Worm (Caenorhabditis elegans): ENCODE results near the gene Y82E9BL.1.
"Not testable (repeated sequence)": the region's sequence is repeated elsewhere in the genome, so short reads cannot be mapped to it uniquely, and the experiment has no call there.

Y82E9BL.1 gene

DNA sequence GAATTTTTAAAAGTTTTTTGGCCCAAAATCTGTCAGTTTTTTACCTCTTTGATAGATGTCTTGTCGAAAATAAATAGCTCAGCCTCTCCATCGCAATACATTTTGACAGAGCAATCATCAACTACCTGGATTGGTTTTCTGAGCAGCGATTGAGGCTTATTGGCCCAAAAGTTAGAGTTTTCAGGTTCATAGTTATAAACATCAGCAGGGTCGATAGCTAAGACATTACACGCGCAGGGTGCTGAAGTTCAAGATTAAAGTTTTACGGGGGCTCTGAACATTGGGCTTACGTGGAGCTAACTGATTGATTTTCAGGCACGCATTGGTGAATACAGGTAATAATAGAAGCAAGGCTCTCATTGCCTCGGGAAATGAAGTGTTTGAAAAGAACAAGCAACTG is 4.4 kb upstream of the Y82E9BL.1 start, which contains the start of gene Y82E9BR.9:
TSS of gene Y82E9BR.9 (minus strand) at position 101 of the 400 bp plus-strand sequence.
- no peak for TF ChIP-seq med-1 (GFP tag; optimal IDR thresholded peaks at IDR 0.05; ENCODE audit: insufficient read depth)
- TF ChIP-seq cog-1 (tag; optimal IDR thresholded peaks at IDR 0.05) = no peak
- no peak for TF ChIP-seq ztf-23 (GFP tag; IDR thresholded peaks at IDR 0.05)
- no peak for TF ChIP-seq klf-2 (GFP tag; conservative IDR thresholded peaks at IDR 0.05)
- no peak for TF ChIP-seq tab-1 (GFP tag; IDR thresholded peaks at IDR 0.05)
- TF ChIP-seq flt-1 (GFP tag; IDR thresholded peaks at IDR 0.05) = no peak

DNA sequence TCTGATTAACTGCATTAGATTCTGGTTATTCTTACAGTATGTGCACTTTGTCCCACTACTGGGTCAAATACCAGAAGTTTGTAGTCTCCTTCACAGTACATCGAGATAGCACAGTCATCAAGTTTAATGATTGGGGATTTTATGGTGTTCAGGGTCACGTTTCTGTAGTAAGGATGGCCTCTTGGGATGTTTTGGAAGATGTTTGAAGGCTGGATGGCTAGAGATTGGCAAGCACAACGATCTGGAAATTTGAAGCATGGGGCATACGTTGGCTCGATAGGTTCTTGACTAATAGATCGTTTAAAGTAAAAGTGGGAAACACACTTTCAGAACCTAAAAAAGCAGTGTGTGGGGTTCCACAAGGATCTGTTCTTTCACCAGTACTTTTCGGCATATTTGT is 2.8 kb upstream of the Y82E9BL.1 start, which contains the start of gene Y82E9BR.8:
TSS of gene Y82E9BR.8 (minus strand) at position 101 of the 400 bp plus-strand sequence.
- not testable (repeated sequence) for TF ChIP-seq ref-1 (GFP tag; conservative IDR thresholded peaks at IDR 0.05); ztf-23 (GFP tag; IDR thresholded peaks at IDR 0.05); T22C8.4 (GFP tag; IDR thresholded peaks at IDR 0.05)

DNA sequence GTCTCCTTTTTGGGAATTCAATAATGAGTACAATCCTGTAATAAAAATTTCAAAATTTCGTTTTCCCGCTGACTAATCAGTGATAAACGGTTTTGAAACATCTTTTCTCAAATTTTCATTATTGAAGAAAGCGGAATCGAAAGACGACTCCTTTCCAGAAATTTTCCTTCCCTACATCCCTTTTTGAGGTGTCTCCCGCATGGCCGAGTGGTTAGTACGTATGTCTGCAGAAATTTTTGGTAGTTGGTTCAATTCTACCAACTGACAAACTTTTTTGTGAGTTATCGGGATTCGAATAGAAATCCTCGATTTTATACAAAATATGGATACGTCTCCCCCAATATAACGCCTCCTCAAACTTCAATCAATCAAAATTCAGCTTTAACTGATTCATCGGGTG is 697 bp downstream of the Y82E9BL.1 start:
- TF ChIP-seq tab-1 (GFP tag; IDR thresholded peaks at IDR 0.05) (no peak), klf-2 (GFP tag; conservative IDR thresholded peaks at IDR 0.05) (no peak), ref-1 (GFP tag; conservative IDR thresholded peaks at IDR 0.05) (no peak), ztf-23 (GFP tag; IDR thresholded peaks at IDR 0.05) (no peak), med-1 (GFP tag; optimal IDR thresholded peaks at IDR 0.05; ENCODE audit: insufficient read depth) (no peak)

DNA sequence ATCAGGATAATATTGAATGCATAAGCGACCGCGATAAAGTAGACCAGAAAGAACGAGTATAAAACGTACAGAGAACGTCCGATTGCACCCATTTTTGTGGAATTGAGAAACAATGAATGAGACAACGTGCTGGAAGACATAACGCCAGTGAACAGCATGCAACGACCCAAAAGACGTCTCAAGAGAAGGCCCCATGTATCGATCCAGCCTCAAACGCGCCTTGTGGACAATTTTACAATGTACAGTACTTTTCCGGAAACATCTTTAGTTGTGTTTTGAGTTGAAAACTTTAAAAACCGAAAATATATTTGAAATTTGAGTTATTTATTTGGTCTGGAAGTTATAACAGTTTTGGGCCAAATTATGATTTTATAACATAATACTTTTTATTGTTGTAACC is 4.5 kb downstream of the Y82E9BL.1 start, which contains the start of gene Y82E9BL.3:
TSS of gene Y82E9BL.3 (minus strand) at position 101 of the 400 bp plus-strand sequence.
- TF ChIP-seq ztf-29 (GFP tag; IDR thresholded peaks at IDR 0.05) (no peak), T22C8.4 (GFP tag; IDR thresholded peaks at IDR 0.05) (no peak), med-1 (GFP tag; optimal IDR thresholded peaks at IDR 0.05; ENCODE audit: insufficient read depth) (no peak), ztf-23 (GFP tag; IDR thresholded peaks at IDR 0.05) (no peak), tab-1 (GFP tag; IDR thresholded peaks at IDR 0.05) (no peak), ref-1 (GFP tag; conservative IDR thresholded peaks at IDR 0.05) (no peak), klf-2 (GFP tag; conservative IDR thresholded peaks at IDR 0.05) (no peak), cog-1 (tag; optimal IDR thresholded peaks at IDR 0.05) (no peak), flt-1 (GFP tag; IDR thresholded peaks at IDR 0.05) (no peak)

DNA sequence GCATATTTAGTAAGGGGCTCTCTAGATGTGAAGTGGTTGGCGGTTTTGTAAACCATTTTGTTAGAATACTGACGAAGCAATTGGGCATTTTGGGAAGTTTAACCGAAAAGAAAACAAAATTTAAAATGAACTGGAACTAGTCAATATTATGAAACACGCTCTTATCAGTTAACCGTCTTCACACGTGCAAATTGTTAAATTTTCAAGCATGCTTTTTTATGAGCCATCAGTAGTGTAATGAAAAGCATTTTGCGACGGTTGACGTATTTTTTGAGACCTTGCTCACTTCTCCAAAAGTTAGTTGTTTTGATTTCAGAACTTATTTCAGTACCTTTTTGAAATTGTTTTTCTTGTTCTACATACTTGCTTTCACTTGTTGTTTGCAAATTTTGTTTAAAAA is 5.9 kb downstream of the Y82E9BL.1 start, which contains the start of gene fbxa-25:
TSS of gene fbxa-25 (minus strand) at position 138 of the 400 bp plus-strand sequence.
- TF ChIP-seq med-1 (GFP tag; optimal IDR thresholded peaks at IDR 0.05; ENCODE audit: insufficient read depth) = no peak
- TF ChIP-seq T22C8.4 (GFP tag; IDR thresholded peaks at IDR 0.05) = no peak
- no peak for TF ChIP-seq cog-1 (tag; optimal IDR thresholded peaks at IDR 0.05)
- no peak for TF ChIP-seq klf-2 (GFP tag; conservative IDR thresholded peaks at IDR 0.05)
- no peak for TF ChIP-seq flt-1 (GFP tag; IDR thresholded peaks at IDR 0.05)
- no peak for TF ChIP-seq ref-1 (GFP tag; conservative IDR thresholded peaks at IDR 0.05)
- TF ChIP-seq ztf-29 (GFP tag; IDR thresholded peaks at IDR 0.05) = no peak
- TF ChIP-seq tab-1 (GFP tag; IDR thresholded peaks at IDR 0.05) = no peak
- no peak for TF ChIP-seq ztf-23 (GFP tag; IDR thresholded peaks at IDR 0.05)

DNA sequence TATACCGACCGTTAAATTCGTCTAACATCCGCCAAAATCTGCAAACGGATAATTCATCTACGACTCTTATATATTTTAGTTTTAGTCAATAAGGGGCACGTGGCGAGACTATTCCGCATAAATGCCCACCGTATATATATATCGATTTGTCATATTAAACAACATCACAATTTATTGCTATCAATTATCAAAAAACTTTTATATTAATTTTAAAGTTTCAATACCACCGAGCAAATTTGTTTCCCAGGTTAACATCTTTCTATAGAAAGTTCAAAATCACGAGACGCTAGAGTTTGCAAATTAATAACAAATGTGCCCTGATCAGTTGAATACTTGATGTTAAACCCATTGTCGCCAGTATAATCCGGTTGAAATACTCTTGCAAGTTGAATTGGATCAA is 7.7 kb downstream of the Y82E9BL.1 start, which contains the start of gene Y82E9BL.5:
TSS of gene Y82E9BL.5 (minus strand) at position 101 of the 400 bp plus-strand sequence.
- no peak for TF ChIP-seq T22C8.4 (GFP tag; IDR thresholded peaks at IDR 0.05)
- no peak for TF ChIP-seq ztf-23 (GFP tag; IDR thresholded peaks at IDR 0.05)
- no peak for TF ChIP-seq cog-1 (tag; optimal IDR thresholded peaks at IDR 0.05)
- no peak for TF ChIP-seq klf-2 (GFP tag; conservative IDR thresholded peaks at IDR 0.05)
- no peak for TF ChIP-seq ref-1 (GFP tag; conservative IDR thresholded peaks at IDR 0.05)
- no peak for TF ChIP-seq flt-1 (GFP tag; IDR thresholded peaks at IDR 0.05)
- TF ChIP-seq ztf-29 (GFP tag; IDR thresholded peaks at IDR 0.05) = no peak

DNA sequence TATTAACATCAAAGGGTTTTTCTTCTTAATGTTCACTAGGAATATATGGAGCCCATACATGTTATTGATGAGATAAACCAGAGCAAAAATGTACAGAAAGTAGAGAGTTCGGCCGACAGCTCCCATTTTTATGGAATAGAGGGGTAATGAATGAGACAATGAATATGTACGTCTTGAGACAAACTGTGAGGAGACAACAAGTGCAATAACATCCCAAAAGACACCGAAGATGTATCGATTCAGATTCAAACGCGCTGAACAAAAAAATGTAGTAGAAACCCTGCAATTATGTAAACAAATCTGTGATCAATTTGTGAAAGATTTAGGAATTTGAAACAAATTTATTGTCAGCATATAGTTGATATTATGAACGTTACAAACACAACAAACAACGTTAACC is 8.2 kb downstream of the Y82E9BL.1 start:
- TF ChIP-seq ztf-23 (GFP tag; IDR thresholded peaks at IDR 0.05) = no peak
- TF ChIP-seq ztf-29 (GFP tag; IDR thresholded peaks at IDR 0.05) = no peak
- no peak for TF ChIP-seq klf-2 (GFP tag; conservative IDR thresholded peaks at IDR 0.05)
- TF ChIP-seq tab-1 (GFP tag; IDR thresholded peaks at IDR 0.05) = no peak
- no peak for TF ChIP-seq flt-1 (GFP tag; IDR thresholded peaks at IDR 0.05)
- TF ChIP-seq T22C8.4 (GFP tag; IDR thresholded peaks at IDR 0.05) = no peak
- no peak for TF ChIP-seq ref-1 (GFP tag; conservative IDR thresholded peaks at IDR 0.05)
- no peak for TF ChIP-seq med-1 (GFP tag; optimal IDR thresholded peaks at IDR 0.05; ENCODE audit: insufficient read depth)
- no peak for TF ChIP-seq cog-1 (tag; optimal IDR thresholded peaks at IDR 0.05)

DNA sequence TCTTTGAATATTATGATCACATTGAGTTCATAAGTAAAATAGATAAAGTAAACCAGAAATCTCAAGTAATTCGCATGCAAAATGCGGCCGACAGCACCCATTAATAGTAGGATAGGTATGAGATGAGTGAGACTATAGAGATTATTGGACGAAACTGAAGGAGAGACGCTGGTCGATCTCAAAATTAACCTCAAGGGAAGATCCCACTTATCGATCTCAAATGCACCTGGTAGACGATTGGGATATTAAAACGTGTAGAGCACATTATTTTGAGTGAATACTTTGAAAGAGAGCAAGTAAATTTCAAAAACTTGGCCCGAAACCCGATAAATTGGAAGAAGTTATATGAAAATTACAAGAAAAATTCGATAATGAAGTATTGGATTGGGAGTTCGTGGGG is 9.5 kb downstream of the Y82E9BL.1 start, which contains the start of gene Y82E9BL.6:
TSS of gene Y82E9BL.6 (minus strand) at position 101 of the 400 bp plus-strand sequence.
- no peak for TF ChIP-seq ztf-29 (GFP tag; IDR thresholded peaks at IDR 0.05)
- no peak for TF ChIP-seq ref-1 (GFP tag; conservative IDR thresholded peaks at IDR 0.05)
- no peak for TF ChIP-seq T22C8.4 (GFP tag; IDR thresholded peaks at IDR 0.05)
- TF ChIP-seq cog-1 (tag; optimal IDR thresholded peaks at IDR 0.05) = no peak
- no peak for TF ChIP-seq klf-2 (GFP tag; conservative IDR thresholded peaks at IDR 0.05)
- TF ChIP-seq flt-1 (GFP tag; IDR thresholded peaks at IDR 0.05) = no peak
- TF ChIP-seq ztf-23 (GFP tag; IDR thresholded peaks at IDR 0.05) = no peak
- TF ChIP-seq med-1 (GFP tag; optimal IDR thresholded peaks at IDR 0.05; ENCODE audit: insufficient read depth) = no peak
- TF ChIP-seq tab-1 (GFP tag; IDR thresholded peaks at IDR 0.05) = no peak

DNA sequence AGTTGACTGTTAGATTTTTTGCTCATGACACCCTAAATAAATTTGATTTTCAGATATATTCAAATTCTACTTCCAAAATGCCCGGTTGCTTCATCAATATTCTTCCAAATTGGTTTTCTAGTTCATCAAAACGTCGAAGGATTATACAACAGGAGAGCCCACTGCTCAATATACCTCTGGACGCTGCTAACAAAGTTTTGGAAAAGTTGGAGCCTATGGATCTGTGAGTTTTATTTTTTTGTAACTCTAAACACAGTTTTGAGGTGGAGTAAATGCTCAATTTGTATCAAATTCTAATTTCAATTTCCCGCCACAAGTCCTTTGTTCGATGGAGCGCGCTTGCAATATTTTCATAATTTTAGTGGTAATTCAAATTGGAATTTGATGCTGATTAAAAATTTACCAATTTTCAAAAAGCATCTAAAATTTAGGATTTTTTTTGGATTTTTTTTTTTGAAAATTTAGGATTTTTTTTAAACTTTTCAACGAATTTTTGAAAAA is 12.3 kb downstream of the Y82E9BL.1 start, which contains the start of gene fbxa-27:
TSS of gene fbxa-27 (plus strand) at position 51 of the 501 bp plus-strand sequence.
- no peak for TF ChIP-seq med-1 (GFP tag; optimal IDR thresholded peaks at IDR 0.05; ENCODE audit: insufficient read depth)
- TF ChIP-seq ztf-29 (GFP tag; IDR thresholded peaks at IDR 0.05) = no peak

DNA sequence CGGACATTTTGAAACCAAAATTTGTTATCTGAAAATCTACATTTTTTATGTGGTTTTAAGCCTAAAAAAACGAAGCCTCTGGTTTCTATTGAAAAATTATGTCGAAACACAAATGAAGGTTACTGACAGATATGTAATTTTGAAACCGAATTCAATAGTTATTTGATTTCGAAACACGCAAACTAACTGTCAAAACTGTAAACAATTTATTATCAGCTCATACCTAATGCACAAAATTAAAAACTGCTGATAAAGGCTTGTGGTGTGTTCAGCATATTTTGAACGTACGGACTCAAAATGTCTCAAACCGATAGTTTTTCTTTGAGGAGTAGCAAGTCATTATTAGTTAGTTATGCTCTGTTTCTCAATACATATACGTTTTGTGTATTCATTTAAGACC is 12.7 kb downstream of the Y82E9BL.1 start, which contains the start of gene fbxa-26:
TSS of gene fbxa-26 (minus strand) at position 35 of the 400 bp plus-strand sequence.
- no peak for TF ChIP-seq ztf-29 (GFP tag; IDR thresholded peaks at IDR 0.05)
- no peak for TF ChIP-seq flt-1 (GFP tag; IDR thresholded peaks at IDR 0.05)
- TF ChIP-seq med-1 (GFP tag; optimal IDR thresholded peaks at IDR 0.05; ENCODE audit: insufficient read depth) = no peak
- TF ChIP-seq ztf-23 (GFP tag; IDR thresholded peaks at IDR 0.05) = no peak
- TF ChIP-seq tab-1 (GFP tag; IDR thresholded peaks at IDR 0.05) = no peak
- TF ChIP-seq klf-2 (GFP tag; conservative IDR thresholded peaks at IDR 0.05) = no peak
- TF ChIP-seq T22C8.4 (GFP tag; IDR thresholded peaks at IDR 0.05) = no peak
- TF ChIP-seq ref-1 (GFP tag; conservative IDR thresholded peaks at IDR 0.05) = no peak
- no peak for TF ChIP-seq cog-1 (tag; optimal IDR thresholded peaks at IDR 0.05)

Measured in whole organism, midembryonic.